Worm (Caenorhabditis elegans) whole organism, mixed stage, embryonic: ENCODE results near the gene nhr-201.

Source experiments
- M03D4.4 ChIP-seq: sonication (generic microtip); optimal IDR thresholded peaks from 2 replicates; lab custom pipeline; 2017; ENCODE audit warnings: mild to moderate bottlenecking, missing genetic modification characterization, missing compliant biosample characterization
- bed-3 ChIP-seq: fragments of 200-800 bp; sonication (Bioruptor generic); optimal IDR thresholded peaks from 3 replicates; lab custom pipeline; 2018; ENCODE audit warnings: mild to moderate bottlenecking, missing genetic modification characterization, moderate library complexity, missing compliant biosample characterization
- blmp-1 ChIP-seq: fragments of 150-350 bp; optimal IDR thresholded peaks from 2 replicates; lab custom pipeline; 2014; ENCODE audit warnings: missing biosample characterization, missing genetic modification characterization
- ceh-39 ChIP-seq: fragments of 150-350 bp; optimal IDR thresholded peaks from 2 replicates; lab custom pipeline; 2014; ENCODE audit warnings: missing biosample characterization, missing genetic modification characterization
- ceh-43 ChIP-seq: fragments of 200-800 bp; sonication (Bioruptor generic); optimal IDR thresholded peaks from 2 replicates; lab custom pipeline; 2018; ENCODE audit warnings: mild to moderate bottlenecking, missing genetic modification characterization, moderate library complexity, missing compliant biosample characterization
- ceh-83 ChIP-seq: fragments of 200-800 bp; sonication (Bioruptor generic); optimal IDR thresholded peaks from 2 replicates; lab custom pipeline; 2018; ENCODE audit warnings: mild to moderate bottlenecking, missing genetic modification characterization, missing compliant biosample characterization
- ces-1 ChIP-seq: fragments of 150-350 bp; optimal IDR thresholded peaks from 2 replicates; lab custom pipeline; 2014; ENCODE audit warnings: missing biosample characterization, missing genetic modification reagents, missing genetic modification characterization
- cnd-1 ChIP-seq: fragments of 200-800 bp; sonication (Bioruptor generic); optimal IDR thresholded peaks from 2 replicates; lab custom pipeline; 2018; ENCODE audit warnings: mild to moderate bottlenecking, missing genetic modification characterization, missing compliant biosample characterization
- elt-1 ChIP-seq: sonication (generic microtip); optimal IDR thresholded peaks from 2 replicates; lab custom pipeline; 2017; ENCODE audit warnings: missing genetic modification characterization, mild to moderate bottlenecking, missing compliant biosample characterization, antibody characterized with exemption, moderate library complexity, borderline replicate concordance; ENCODE audit not compliant: insufficient read depth
- elt-3 ChIP-seq: fragments of 150-350 bp; optimal IDR thresholded peaks from 2 replicates; lab custom pipeline; 2014; ENCODE audit warnings: missing biosample characterization, missing genetic modification characterization
- flh-1 ChIP-seq: fragments of 200-800 bp; sonication (Bioruptor generic); optimal IDR thresholded peaks from 2 replicates; lab custom pipeline; 2018; ENCODE audit warnings: mild to moderate bottlenecking, missing genetic modification characterization, moderate library complexity, missing compliant biosample characterization
- ham-2 ChIP-seq: fragments of 200-800 bp; sonication (Bioruptor generic); optimal IDR thresholded peaks from 2 replicates; lab custom pipeline; 2018; ENCODE audit warnings: mild to moderate bottlenecking, missing genetic modification characterization, missing compliant biosample characterization
- hlh-1 ChIP-seq: fragments of 150-350 bp; optimal IDR thresholded peaks from 2 replicates; lab custom pipeline; 2014; ENCODE audit warnings: missing biosample characterization, missing genetic modification reagents, missing genetic modification characterization
- lin-13 ChIP-seq: fragments of 150-350 bp; optimal IDR thresholded peaks from 2 replicates; lab custom pipeline; 2014; ENCODE audit warnings: missing biosample characterization, missing genetic modification characterization
- lin-32 ChIP-seq: fragments of 200-800 bp; sonication (Bioruptor generic); optimal IDR thresholded peaks from 2 replicates; lab custom pipeline; 2018; ENCODE audit warnings: mild to moderate bottlenecking, missing genetic modification characterization, missing compliant biosample characterization
- lsy-2 ChIP-seq: fragments of 150-350 bp; optimal IDR thresholded peaks from 2 replicates; lab custom pipeline; 2014; ENCODE audit warnings: missing biosample characterization, missing genetic modification characterization
- mab-5 ChIP-seq: fragments of 150-350 bp; optimal IDR thresholded peaks from 2 replicates; lab custom pipeline; 2014; ENCODE audit warnings: missing biosample characterization, missing genetic modification characterization
- mep-1 ChIP-seq: fragments of 150-350 bp; optimal IDR thresholded peaks from 2 replicates; lab custom pipeline; 2017; ENCODE audit warnings: missing biosample characterization, missing genetic modification reagents, missing genetic modification characterization, inconsistent platforms
- mls-2 ChIP-seq: sonication (generic microtip); optimal IDR thresholded peaks from 2 replicates; lab custom pipeline; 2016; ENCODE audit warnings: mild to moderate bottlenecking, missing genetic modification characterization, moderate library complexity, missing compliant biosample characterization
- nhr-12 ChIP-seq: fragments of 150-350 bp; optimal IDR thresholded peaks from 2 replicates; lab custom pipeline; 2014; ENCODE audit warnings: missing biosample characterization, missing genetic modification characterization
- nhr-2 ChIP-seq: fragments of 150-350 bp; optimal IDR thresholded peaks from 2 replicates; lab custom pipeline; 2014; ENCODE audit warnings: missing biosample characterization, missing genetic modification characterization
- nhr-237 ChIP-seq: fragments of 150-350 bp; optimal IDR thresholded peaks from 2 replicates; lab custom pipeline; 2014; ENCODE audit warnings: missing biosample characterization, missing genetic modification characterization
- nhr-28 ChIP-seq: fragments of 150-350 bp; optimal IDR thresholded peaks from 2 replicates; lab custom pipeline; 2014; ENCODE audit warnings: missing biosample characterization, missing genetic modification characterization
- nhr-76 ChIP-seq: sonication (generic microtip); optimal IDR thresholded peaks from 2 replicates; lab custom pipeline; 2017; ENCODE audit warnings: missing biosample characterization, missing genetic modification characterization
- pha-4 ChIP-seq: fragments of 150-350 bp; optimal IDR thresholded peaks from 2 replicates; lab custom pipeline; 2018; ENCODE audit warnings: missing biosample characterization, missing genetic modification reagents, missing genetic modification characterization
- sem-2 ChIP-seq: fragments of 200-800 bp; sonication (Bioruptor generic); optimal IDR thresholded peaks from 2 replicates; lab custom pipeline; 2018; ENCODE audit warnings: mild to moderate bottlenecking, missing genetic modification characterization, missing compliant biosample characterization
- snpc-4 ChIP-seq: fragments of 150-350 bp; optimal IDR thresholded peaks from 2 replicates; lab custom pipeline; 2014; ENCODE audit warnings: missing biosample characterization, missing genetic modification characterization
- sptf-1 ChIP-seq: sonication (generic microtip); optimal IDR thresholded peaks from 2 replicates; lab custom pipeline; 2017; ENCODE audit warnings: mild to moderate bottlenecking, missing genetic modification characterization, moderate library complexity, missing compliant biosample characterization
- tbx-8 ChIP-seq: fragments of 200-800 bp; sonication (Bioruptor generic); optimal IDR thresholded peaks from 2 replicates; lab custom pipeline; 2018; ENCODE audit warnings: mild to moderate bottlenecking, missing genetic modification characterization, moderate library complexity, missing compliant biosample characterization
- unc-120 ChIP-seq: sonication (generic microtip); optimal IDR thresholded peaks from 2 replicates; lab custom pipeline; 2017; ENCODE audit warnings: missing genetic modification characterization, missing compliant biosample characterization; ENCODE audit not compliant: poor library complexity, severe bottlenecking
- unc-62 ChIP-seq: fragments of 150-350 bp; optimal IDR thresholded peaks from 2 replicates; lab custom pipeline; 2014; ENCODE audit warnings: missing biosample characterization, missing genetic modification reagents, missing genetic modification characterization
- ztf-11 ChIP-seq: fragments of 150-350 bp; optimal IDR thresholded peaks from 2 replicates; lab custom pipeline; 2014; ENCODE audit warnings: missing biosample characterization, missing genetic modification characterization

nhr-201 gene

ce11 chrV:464800-465199 is at the start of gene nhr-201:
nhr-201 (plus strand) TSS chrV:464828.
- TF ChIP-seq ceh-83 (GFP tag; lab: Kevin White, UChicago) (no peak), unc-62 (GFP tag; lab: Kevin White, UChicago) (no peak), ceh-39 (tag; lab: Kevin White, UChicago) (no peak), nhr-237 (tag; lab: Kevin White, UChicago) (no peak)
- TF ChIP-seq, all 35 proteins: peak for 0

- no peak for TF ChIP-seq mls-2
- no peak for TF ChIP-seq unc-120 (tag; lab: Kevin White, UChicago)
- TF ChIP-seq nhr-76 (tag; lab: Kevin White, UChicago), result no peak
- TF ChIP-seq sem-2 (GFP tag; lab: Kevin White, UChicago), result no peak
- no peak for TF ChIP-seq bed-3 (GFP tag; lab: Kevin White, UChicago)
- no peak for TF ChIP-seq pha-4 (tag; lab: Kevin White, UChicago)
- TF ChIP-seq cnd-1 (tag; lab: Kevin White, UChicago), result no peak
- no peak for TF ChIP-seq sptf-1 (tag; lab: Kevin White, UChicago)
- no peak for TF ChIP-seq nhr-28 (tag; lab: Kevin White, UChicago)
- TF ChIP-seq nhr-12, result no peak
- no peak for TF ChIP-seq snpc-4 (tag; lab: Kevin White, UChicago)
- no peak for TF ChIP-seq ces-1 (GFP tag; lab: Kevin White, UChicago)
- TF ChIP-seq ztf-11 (tag; lab: Kevin White, UChicago), result no peak
- TF ChIP-seq flh-1 (GFP tag; lab: Kevin White, UChicago), result no peak
- no peak for TF ChIP-seq mab-5 (tag; lab: Kevin White, UChicago)
- no peak for TF ChIP-seq elt-1
Measured at ce11 chrV:415072-415471, 49.6 kb upstream of the nhr-201 start.

- no peak for TF ChIP-seq nhr-2 (tag; lab: Kevin White, UChicago)
- no peak for TF ChIP-seq lin-13
- no peak for TF ChIP-seq tbx-8
- TF ChIP-seq snpc-4 (tag; lab: Kevin White, UChicago), result no peak
- TF ChIP-seq M03D4.4 (tag; lab: Kevin White, UChicago), result no peak
- no peak for TF ChIP-seq sptf-1 (tag; lab: Kevin White, UChicago)
- TF ChIP-seq lin-32 (GFP tag; lab: Kevin White, UChicago), result no peak
- no peak for TF ChIP-seq ham-2 (GFP tag; lab: Kevin White, UChicago)
- no peak for TF ChIP-seq cnd-1 (tag; lab: Kevin White, UChicago)
- no peak for TF ChIP-seq nhr-76 (tag; lab: Kevin White, UChicago)
- no peak for TF ChIP-seq pha-4 (tag; lab: Kevin White, UChicago)
- no peak for TF ChIP-seq hlh-1
- no peak for TF ChIP-seq bed-3 (GFP tag; lab: Kevin White, UChicago)
- TF ChIP-seq ceh-83 (GFP tag; lab: Kevin White, UChicago), result no peak
- no peak for TF ChIP-seq mep-1
- TF ChIP-seq ceh-39 (tag; lab: Kevin White, UChicago), result no peak
- TF ChIP-seq nhr-237 (tag; lab: Kevin White, UChicago), result no peak
- no peak for TF ChIP-seq nhr-12
- no peak for TF ChIP-seq elt-3 (tag; lab: Kevin White, UChicago)
- TF ChIP-seq mls-2, result no peak
Measured at ce11 chrV:417656-418353, 46.8 kb upstream of the nhr-201 start, which contains the start of gene irg-8. irg-8 (minus strand) TSS chrV:417706.

DNA sequence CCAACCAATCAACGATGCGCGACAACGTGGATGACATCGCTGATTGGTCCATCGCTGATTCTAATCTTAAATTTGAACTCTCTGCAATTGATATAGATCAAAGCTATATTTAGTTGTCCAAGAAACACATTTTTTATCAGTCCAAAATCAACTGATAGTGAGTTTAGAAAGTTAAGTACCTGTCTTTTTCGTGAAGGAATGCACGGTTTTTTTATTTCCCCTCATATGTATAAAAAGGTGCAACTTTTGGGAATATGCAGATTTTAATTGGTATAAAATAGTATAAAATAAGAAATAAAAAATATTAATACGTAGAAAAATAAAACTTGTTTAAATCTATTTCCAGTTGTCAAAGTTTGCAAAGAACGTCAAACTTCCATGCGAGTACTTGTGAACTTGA is 46.2 kb upstream of the nhr-201 start, which contains the start of gene Y39D8A.1:
TSS of gene Y39D8A.1 (plus strand) at position 301 of the 400 bp plus-strand sequence.
- TF ChIP-seq ceh-39 (tag; lab: Kevin White, UChicago), result no peak
- TF ChIP-seq nhr-2 (tag; lab: Kevin White, UChicago), result no peak
- no peak for TF ChIP-seq bed-3 (GFP tag; lab: Kevin White, UChicago)
- no peak for TF ChIP-seq unc-62 (GFP tag; lab: Kevin White, UChicago)
- TF ChIP-seq hlh-1, result no peak
- TF ChIP-seq lin-32 (GFP tag; lab: Kevin White, UChicago), result no peak
- TF ChIP-seq ceh-43, result no peak
- TF ChIP-seq mab-5 (tag; lab: Kevin White, UChicago), result no peak
- TF ChIP-seq mep-1, result no peak
- no peak for TF ChIP-seq lsy-2 (tag; lab: Kevin White, UChicago)
- TF ChIP-seq mls-2, result no peak
- no peak for TF ChIP-seq blmp-1
- no peak for TF ChIP-seq lin-13
